Fruit fly (Drosophila melanogaster) whole organism, embryonic: ENCODE results near the gene Pi3K21B.
A peak's percentile ranks its signal among the peaks of the same experiment; 100 is the strongest.

ENCODE experiments used
- B-H2 ChIP-seq: fragments of 200-800 bp; sonication (Bioruptor generic); optimal IDR thresholded peaks from 2 replicates; lab custom pipeline; 2018; ENCODE audit warnings: missing biosample characterization, mild to moderate bottlenecking, missing genetic modification characterization
- CG10654 ChIP-seq: fragments of 200-800 bp; sonication (Bioruptor generic); optimal IDR thresholded peaks from 2 replicates; lab custom pipeline; 2016; ENCODE audit warnings: missing biosample characterization, missing genetic modification characterization
- CG12236 ChIP-seq: fragments of 200-800 bp; sonication (Bioruptor generic); optimal IDR thresholded peaks from 2 replicates; lab custom pipeline; 2016; ENCODE audit warnings: missing biosample characterization, missing genetic modification characterization
- CG12299 ChIP-seq: fragments of 200-800 bp; sonication (Bioruptor generic); optimal IDR thresholded peaks from 2 replicates; lab custom pipeline; 2018; ENCODE audit warnings: missing biosample characterization, mild to moderate bottlenecking, missing genetic modification characterization
- CG12769 ChIP-seq: fragments of 200-800 bp; sonication (Bioruptor generic); optimal IDR thresholded peaks from 2 replicates; lab custom pipeline; 2019; ENCODE audit warnings: missing biosample characterization, mild to moderate bottlenecking, missing genetic modification characterization, moderate library complexity
- CG12942 ChIP-seq: fragments of 200-800 bp; sonication (Bioruptor generic); optimal IDR thresholded peaks from 3 replicates; lab custom pipeline; 2016; ENCODE audit warnings: missing biosample characterization, missing genetic modification characterization
- CG13287 ChIP-seq: fragments of 200-800 bp; sonication (Bioruptor generic); IDR thresholded peaks from 2 replicates; pipeline ENCODE4 v1.3.6; 2022; ENCODE audit warnings: missing biosample characterization, missing genetic modification characterization; ENCODE audit not compliant: partially characterized antibody
- CG14050 ChIP-seq: fragments of 200-800 bp; sonication (Bioruptor generic); IDR thresholded peaks from 3 replicates; pipeline ENCODE4 v1.3.6; 2022; ENCODE audit warnings: missing biosample characterization, missing genetic modification characterization
- CG14965 ChIP-seq: fragments of 200-800 bp; sonication (Bioruptor generic); optimal IDR thresholded peaks from 2 replicates; lab custom pipeline; 2016; ENCODE audit warnings: missing biosample characterization, missing genetic modification characterization, borderline replicate concordance
- CG15696 ChIP-seq: fragments of 200-800 bp; sonication (Bioruptor generic); optimal IDR thresholded peaks from 2 replicates; lab custom pipeline; 2019; ENCODE audit warnings: missing biosample characterization, mild to moderate bottlenecking, missing genetic modification characterization, moderate library complexity
- CG1602 ChIP-seq: fragments of 200-800 bp; sonication (Bioruptor generic); optimal IDR thresholded peaks from 3 replicates; lab custom pipeline; 2016; ENCODE audit warnings: missing biosample characterization, missing genetic modification characterization
- CG1603 ChIP-seq: fragments of 200-800 bp; sonication (Bioruptor generic); optimal IDR thresholded peaks from 2 replicates; lab custom pipeline; 2019; ENCODE audit warnings: missing biosample characterization, mild to moderate bottlenecking, missing genetic modification characterization, moderate library complexity
- CG17359 ChIP-seq: fragments of 200-800 bp; sonication (Bioruptor generic); optimal IDR thresholded peaks from 3 replicates; lab custom pipeline; 2018; ENCODE audit warnings: missing biosample characterization, mild to moderate bottlenecking, missing genetic modification characterization, moderate library complexity
- CG17829 ChIP-seq: fragments of 200-800 bp; optimal IDR thresholded peaks from 2 replicates; lab custom pipeline; 2019; ENCODE audit warnings: missing biosample characterization, mild to moderate bottlenecking, missing genetic modification characterization, moderate library complexity
- CG1792 ChIP-seq: fragments of 200-800 bp; sonication (Bioruptor generic); optimal IDR thresholded peaks from 2 replicates; lab custom pipeline; 2016; ENCODE audit warnings: missing biosample characterization, missing genetic modification characterization
- CG18262 ChIP-seq: fragments of 200-800 bp; optimal IDR thresholded peaks from 3 replicates; lab custom pipeline; 2019; ENCODE audit warnings: missing biosample characterization, mild to moderate bottlenecking, missing genetic modification characterization, moderate library complexity
- CG1832 ChIP-seq: fragments of 200-800 bp; sonication (Bioruptor generic); optimal IDR thresholded peaks from 2 replicates; lab custom pipeline; 2017; ENCODE audit warnings: missing biosample characterization, mild to moderate bottlenecking, missing genetic modification characterization, inconsistent platforms
- CG2116 ChIP-seq: fragments of 200-800 bp; sonication (Bioruptor generic); optimal IDR thresholded peaks from 3 replicates; lab custom pipeline; 2018; ENCODE audit warnings: missing biosample characterization, mild to moderate bottlenecking, missing genetic modification characterization
- CG31441 ChIP-seq: fragments of 200-800 bp; sonication (Bioruptor generic); IDR thresholded peaks from 2 replicates; pipeline ENCODE4 v1.3.6; 2022; ENCODE audit warnings: missing biosample characterization, missing genetic modification characterization
- CG32532 ChIP-seq: fragments of 200-800 bp; sonication (Bioruptor generic); IDR thresholded peaks from 2 replicates; pipeline ENCODE4 v1.3.6; 2022; ENCODE audit warnings: missing biosample characterization, missing genetic modification characterization
- CG32767 ChIP-seq: fragments of 200-800 bp; sonication (Bioruptor generic); IDR thresholded peaks from 2 replicates; pipeline ENCODE4 v1.3.6; 2022; ENCODE audit warnings: missing biosample characterization, missing genetic modification characterization
- CG43689 ChIP-seq: fragments of 200-800 bp; sonication (Bioruptor generic); IDR thresholded peaks from 2 replicates; pipeline ENCODE4 v1.3.6; 2022; ENCODE audit warnings: missing biosample characterization, missing genetic modification characterization
- CG4424 ChIP-seq: fragments of 200-800 bp; sonication (Bioruptor generic); optimal IDR thresholded peaks from 3 replicates; lab custom pipeline; 2016; ENCODE audit warnings: missing biosample characterization, missing genetic modification characterization
- CG6175 ChIP-seq: fragments of 200-800 bp; sonication (Bioruptor generic); IDR thresholded peaks from 3 replicates; pipeline ENCODE4 v1.3.6; 2022; ENCODE audit warnings: missing biosample characterization, missing genetic modification characterization
- CHES-1-like ChIP-seq: fragments of 200-800 bp; sonication (Bioruptor generic); optimal IDR thresholded peaks from 2 replicates; lab custom pipeline; 2016; ENCODE audit warnings: missing biosample characterization, missing genetic modification characterization
- Dip2 ChIP-seq: fragments of 200-800 bp; sonication (Bioruptor generic); IDR thresholded peaks from 2 replicates; pipeline ENCODE4 v1.3.6; 2022; ENCODE audit warnings: missing biosample characterization, missing genetic modification characterization
- Dip3 ChIP-seq: fragments of 200-800 bp; sonication (Bioruptor generic); optimal IDR thresholded peaks from 3 replicates; lab custom pipeline; 2016; ENCODE audit warnings: missing biosample characterization, missing genetic modification characterization
- Dp ChIP-seq: fragments of 200-800 bp; sonication (Bioruptor generic); optimal IDR thresholded peaks from 2 replicates; lab custom pipeline; 2018; ENCODE audit warnings: missing biosample characterization, mild to moderate bottlenecking, missing genetic modification characterization, moderate library complexity
- Gsc ChIP-seq: fragments of 200-800 bp; sonication (Bioruptor generic); IDR thresholded peaks from 2 replicates; pipeline ENCODE4 v1.3.6; 2022; ENCODE audit warnings: missing biosample characterization, missing genetic modification characterization
- HmgZ ChIP-seq: fragments of 200-800 bp; sonication (Bioruptor generic); optimal IDR thresholded peaks from 2 replicates; lab custom pipeline; 2018; ENCODE audit warnings: missing biosample characterization, mild to moderate bottlenecking, missing genetic modification characterization
- Kr ChIP-seq: fragments of 200-800 bp; sonication (Bioruptor generic); optimal IDR thresholded peaks from 2 replicates; lab custom pipeline; 2017; ENCODE audit warnings: missing biosample characterization, mild to moderate bottlenecking, missing genetic modification characterization
- MBD-R2 ChIP-seq: fragments of 200-800 bp; sonication (Bioruptor generic); IDR thresholded peaks from 2 replicates; pipeline ENCODE4 v1.3.6; 2022; ENCODE audit warnings: missing biosample characterization, missing genetic modification characterization
- MESR4 ChIP-seq: fragments of 200-800 bp; sonication (Bioruptor generic); optimal IDR thresholded peaks from 2 replicates; lab custom pipeline; 2018; ENCODE audit warnings: missing biosample characterization, mild to moderate bottlenecking, missing genetic modification characterization, moderate library complexity
- Med ChIP-seq: fragments of 200-800 bp; sonication (Bioruptor generic); peaks from one replicate; lab custom pipeline; 2016; ENCODE audit warnings: missing biosample characterization, missing genetic modification characterization, mild to moderate bottlenecking, inconsistent platforms, moderate library complexity
- Myb ChIP-seq: fragments of 200-800 bp; sonication (Bioruptor generic); optimal IDR thresholded peaks from 2 replicates; lab custom pipeline; 2016; ENCODE audit warnings: missing biosample characterization, missing genetic modification characterization
- NC2α ChIP-seq: fragments of 200-800 bp; sonication (Bioruptor generic); optimal IDR thresholded peaks from 2 replicates; lab custom pipeline; 2016; ENCODE audit warnings: missing biosample characterization, missing genetic modification characterization
- Opbp ChIP-seq: fragments of 200-800 bp; sonication (Bioruptor generic); IDR thresholded peaks from 3 replicates; pipeline ENCODE4 v1.3.6; 2022; ENCODE audit warnings: missing biosample characterization, missing genetic modification characterization; ENCODE audit not compliant: partially characterized antibody
- PHDP ChIP-seq: fragments of 200-800 bp; sonication (Bioruptor generic); optimal IDR thresholded peaks from 3 replicates; lab custom pipeline; 2018; ENCODE audit warnings: missing biosample characterization, mild to moderate bottlenecking, missing genetic modification characterization, moderate library complexity
- ap ChIP-seq: fragments of 200-800 bp; sonication (Bioruptor generic); IDR thresholded peaks from 2 replicates; pipeline ENCODE4 v1.3.6; 2022; ENCODE audit warnings: missing biosample characterization, missing genetic modification characterization
- bigmax ChIP-seq: fragments of 200-800 bp; sonication (Bioruptor generic); optimal IDR thresholded peaks from 2 replicates; lab custom pipeline; 2018; ENCODE audit warnings: missing biosample characterization, mild to moderate bottlenecking, missing genetic modification characterization
- br ChIP-seq: fragments of >200 bp; optimal IDR thresholded peaks from 2 replicates; lab custom pipeline; 2017
- bsh ChIP-seq, 2 experiments: fragments of 200-800 bp; sonication (Bioruptor generic); optimal IDR thresholded peaks; 2 replicates each; lab custom pipeline; 2017 to 2018; ENCODE audit warnings: mild to moderate bottlenecking in 2 of 2, missing biosample characterization in 2 of 2, missing genetic modification characterization in 2 of 2, moderate library complexity in 1 of 2
- caup ChIP-seq: fragments of 200-800 bp; sonication (Bioruptor generic); optimal IDR thresholded peaks from 3 replicates; lab custom pipeline; 2017; ENCODE audit warnings: missing biosample characterization, mild to moderate bottlenecking, missing genetic modification characterization, moderate library complexity; ENCODE audit not compliant: severe bottlenecking
- hth ChIP-seq: fragments of >200 bp; optimal IDR thresholded peaks from 2 replicates; lab custom pipeline; 2017; ENCODE audit warnings: inconsistent platforms
- jing ChIP-seq: fragments of 200-800 bp; sonication (Bioruptor generic); optimal IDR thresholded peaks from 2 replicates; lab custom pipeline; 2018; ENCODE audit warnings: missing biosample characterization, mild to moderate bottlenecking, missing genetic modification characterization
- lbe ChIP-seq: fragments of 200-800 bp; sonication (Bioruptor generic); optimal IDR thresholded peaks from 2 replicates; lab custom pipeline; 2016; ENCODE audit warnings: missing biosample characterization, mild to moderate bottlenecking, missing genetic modification characterization
- repo ChIP-seq: fragments of 200-800 bp; sonication (Bioruptor generic); optimal IDR thresholded peaks from 2 replicates; lab custom pipeline; 2016; ENCODE audit warnings: missing biosample characterization, missing genetic modification characterization
- shn ChIP-seq: fragments of 200-800 bp; sonication (Bioruptor generic); optimal IDR thresholded peaks from 3 replicates; lab custom pipeline; 2016; ENCODE audit warnings: missing biosample characterization, missing genetic modification characterization
- trh ChIP-seq: fragments of 200-800 bp; sonication (Bioruptor generic); optimal IDR thresholded peaks from 2 replicates; lab custom pipeline; 2016; ENCODE audit warnings: missing biosample characterization, missing genetic modification characterization
- ttk ChIP-seq: fragments of 200-800 bp; sonication (Bioruptor generic); IDR thresholded peaks from 2 replicates; pipeline ENCODE4 v2.1.2; 2022; ENCODE audit warnings: missing biosample characterization, missing genetic modification characterization
- vfl ChIP-seq: fragments of 200-800 bp; sonication (Bioruptor generic); optimal IDR thresholded peaks from 2 replicates; lab custom pipeline; 2016; ENCODE audit warnings: missing biosample characterization, missing genetic modification characterization
- zen2 ChIP-seq: fragments of 200-800 bp; sonication (Bioruptor generic); IDR thresholded peaks from 3 replicates; pipeline ENCODE4 v1.3.6; 2022; ENCODE audit warnings: missing biosample characterization, missing genetic modification characterization; ENCODE audit not compliant: partially characterized antibody

The Pi3K21B gene

dm6 chr2L:292301-292700 is 5.4 kb upstream of the Pi3K21B start, which contains the start of gene CG11562 (continued):
- TF ChIP-seq B-H2 (GFP tag; lab: Kevin White, UChicago) (no peak), lbe (GFP tag; lab: Kevin White, UChicago) (no peak), ttk (GFP tag; lab: Robert Waterston, UW) (no peak), CG12236 (GFP tag; lab: Kevin White, UChicago) (no peak), MBD-R2 (peak; percentile 75), shn (GFP tag; lab: Kevin White, UChicago) (no peak), hth (lab: Kevin White, UChicago) (no peak), CG4424 (GFP tag; lab: Kevin White, UChicago) (no peak), repo (no peak), zen2 (no peak), CG1792 (no peak), ap (no peak), bigmax (GFP tag; lab: Kevin White, UChicago) (peak; percentile 94), CG1832 (GFP tag; lab: Kevin White, UChicago) (no peak), jing (no peak), Dp (GFP tag; lab: Kevin White, UChicago) (peak; percentile 90), HmgZ (tag; lab: Kevin White, UChicago) (peak; percentile 27), CG2116 (GFP tag; lab: Kevin White, UChicago) (peak; percentile 32), CG18262 (tag; lab: Kevin White, UChicago) (no peak), br (lab: Kevin White, UChicago) (no peak), vfl (GFP tag; lab: Kevin White, UChicago) (no peak), CG12942 (GFP tag; lab: Kevin White, UChicago) (no peak), Dip2 (no peak), CHES-1-like (GFP tag; lab: Kevin White, UChicago) (no peak), CG12299 (no peak), CG32532 (GFP tag; lab: Robert Waterston, UW) (no peak), MESR4 (peak; percentile 41), CG1603 (peak; percentile 45), Dip3 (GFP tag; lab: Kevin White, UChicago) (no peak), CG17359 (no peak), CG14050 (no peak), Med (GFP tag; lab: Kevin White, UChicago) (peak; percentile 66), CG14965 (GFP tag; lab: Kevin White, UChicago) (no peak), CG1602 (GFP tag; lab: Kevin White, UChicago) (no peak), Kr (GFP tag; lab: Kevin White, UChicago) (no peak), CG13287 (GFP tag; lab: Robert Waterston, UW) (no peak), CG17829 (no peak), Gsc (GFP tag; lab: Robert Waterston, UW) (no peak), CG6175 (no peak), NC2α (GFP tag; lab: Kevin White, UChicago) (no peak), CG32767 (no peak), Opbp (GFP tag; lab: Robert Waterston, UW) (no peak; the same call in 2 of the 3 replicates), Myb (GFP tag; lab: Kevin White, UChicago) (peak; percentile 13), PHDP (tag; lab: Kevin White, UChicago) (no peak), CG31441 (no peak), CG12769 (tag; lab: Kevin White, UChicago) (no peak), CG10654 (no peak), trh (GFP tag; lab: Kevin White, UChicago) (no peak), bsh (GFP tag; optimal IDR thresholded peaks at IDR 0.05; lab: Kevin White, UChicago) (no peak), caup (GFP tag; lab: Kevin White, UChicago) (no peak), CG43689 (GFP tag; lab: Robert Waterston, UW) (no peak), CG15696 (tag; lab: Kevin White, UChicago) (no peak)
